Worm (Caenorhabditis elegans): Measurements from ENCODE around the gene larp-1.

The larp-1 gene

ce11 chrIII:5002231-5002630, 15.2 kb downstream of the larp-1 start, which contains the start of gene R144.10:
Gene R144.10 (minus strand): TSS chrIII:5002331.
- TF ChIP-seq ekl-4 (GFP tag; IDR thresholded peaks at IDR 0.05) (no peak), mel-28 (tag; optimal IDR thresholded peaks at IDR 0.05; ENCODE audit: borderline replicate concordance) (no peak), lag-1 (GFP tag; IDR thresholded peaks at IDR 0.05) (no peak), madf-6 (GFP tag; IDR thresholded peaks at IDR 0.05) (no peak), lin-40 (tag; optimal IDR thresholded peaks at IDR 0.05) (no peak), rec-8 (tag; optimal IDR thresholded peaks at IDR 0.05) (no peak), sptf-2 (GFP tag; optimal IDR thresholded peaks at IDR 0.05) (no peak), F49E8.2 (tag; optimal IDR thresholded peaks at IDR 0.05; ENCODE audit: insufficient read depth) (no peak), attf-3 (GFP tag; conservative IDR thresholded peaks at IDR 0.05) (no peak), tlf-1 (GFP tag; optimal IDR thresholded peaks at IDR 0.05) (no peak), unc-130 (GFP tag; optimal IDR thresholded peaks at IDR 0.05) (no peak), akir-1 (GFP tag; optimal IDR thresholded peaks at IDR 0.05) (no peak), ccch-3 (GFP tag; optimal IDR thresholded peaks at IDR 0.05) (no peak), F33H1.4 (GFP tag; IDR thresholded peaks at IDR 0.05) (peak; percentile 50), cebp-2 (GFP tag; IDR thresholded peaks at IDR 0.05) (no peak), pbrm-1 (GFP tag; IDR thresholded peaks at IDR 0.05) (no peak), lsl-1 (GFP tag; optimal IDR thresholded peaks at IDR 0.05) (peak; percentile 49)

ce11 chrIII:4998956-4999425, 18.5 kb downstream of the larp-1 start, which contains the start of gene smcr-8:
Gene smcr-8 (plus strand): TSS chrIII:4999375.
- TF ChIP-seq dpff-1 (tag; optimal IDR thresholded peaks at IDR 0.05) (no peak), madf-8 (GFP tag; conservative IDR thresholded peaks at IDR 0.05) (peak; percentile 69), madf-3 (GFP tag; IDR thresholded peaks at IDR 0.05) (no peak), Y53G8AR.9 (GFP tag; conservative IDR thresholded peaks at IDR 0.05) (no peak), lin-35 (GFP tag; optimal IDR thresholded peaks at IDR 0.05) (no peak), nfya-1 (tag; optimal IDR thresholded peaks at IDR 0.05; ENCODE audit: borderline replicate concordance, insufficient read depth) (no peak), F57A8.1 (GFP tag; optimal IDR thresholded peaks at IDR 0.05) (no peak), nfyb-1 (GFP tag; IDR thresholded peaks at IDR 0.05) (no peak), tbp1 (GFP tag; optimal IDR thresholded peaks at IDR 0.05) (no peak), hmg-20 (GFP tag; IDR thresholded peaks at IDR 0.05) (no peak), Y67H2A.10 (GFP tag; conservative IDR thresholded peaks at IDR 0.05) (no peak), K11D2.4 (GFP tag; IDR thresholded peaks at IDR 0.05) (no peak), D2030.7 (GFP tag; IDR thresholded peaks at IDR 0.05) (peak; percentile 68), F57C9.4 (tag; optimal IDR thresholded peaks at IDR 0.05) (no peak), cebp-2 (GFP tag; IDR thresholded peaks at IDR 0.05) (no peak), hlh-26 (GFP tag; conservative IDR thresholded peaks at IDR 0.05) (no peak), attf-5 (GFP tag; optimal IDR thresholded peaks at IDR 0.05) (peak; percentile 46), mel-28 (tag; optimal IDR thresholded peaks at IDR 0.05; ENCODE audit: borderline replicate concordance) (no peak), snpc-4 (GFP tag; optimal IDR thresholded peaks at IDR 0.05) (no peak), snpc-4 (tag; optimal IDR thresholded peaks at IDR 0.05) (no peak), F23B12.7 (tag; optimal IDR thresholded peaks at IDR 0.05; ENCODE audit: insufficient read depth) (no peak), sptf-2 (GFP tag; optimal IDR thresholded peaks at IDR 0.05) (peak; percentile 33), C17E4.6 (GFP tag; IDR thresholded peaks at IDR 0.05) (no peak), B0261.1 (tag; optimal IDR thresholded peaks at IDR 0.05) (no peak), bed-2 (GFP tag; IDR thresholded peaks at IDR 0.05) (peak; percentile 70), Y79H2A.3 (GFP tag; conservative IDR thresholded peaks at IDR 0.05) (0 out of 2 replicates have a peak, but pooled peaks have one; percentile 40), Y56A3A.18 (GFP tag; IDR thresholded peaks at IDR 0.05) (no peak), attf-6 (GFP tag; IDR thresholded peaks at IDR 0.05) (no peak), F52B5.7 (tag; optimal IDR thresholded peaks at IDR 0.05) (no peak), snpc-3.4 (tag; optimal IDR thresholded peaks at IDR 0.05) (peak; percentile 61), hlh-12 (tag; optimal IDR thresholded peaks at IDR 0.05) (no peak), somi-1 (GFP tag; optimal IDR thresholded peaks at IDR 0.05) (no peak), ztf-18 (tag; optimal IDR thresholded peaks at IDR 0.05) (peak; percentile 72)
